Fruit fly (Drosophila melanogaster): Measurements from ENCODE around the gene cindr.
A peak's percentile ranks its signal among the peaks of the same experiment; 100 is the strongest.

The cindr gene

DNA sequence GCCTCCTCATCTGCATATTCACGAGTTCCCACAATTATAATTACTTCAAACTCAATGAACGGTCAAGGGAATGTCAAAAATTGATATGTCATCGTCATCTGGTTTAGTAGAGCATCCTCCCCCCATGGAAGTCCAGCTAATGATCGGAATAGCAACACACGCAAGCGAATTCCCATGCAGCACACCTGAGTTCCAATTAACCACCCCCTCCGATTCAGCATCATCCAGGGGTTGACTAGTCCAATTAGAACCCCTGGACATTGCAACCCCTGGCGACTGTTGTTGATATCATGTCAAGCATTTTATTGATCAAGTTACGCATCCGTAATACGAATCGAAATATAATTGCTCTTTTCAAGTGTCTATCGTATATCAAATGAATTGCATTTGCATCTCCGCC, 42.0 kb downstream of the cindr start:
- TF ChIP-seq CG8632 (GFP tag; optimal IDR thresholded peaks at IDR 0.05) (no peak), CG4318 (GFP tag; optimal IDR thresholded peaks at IDR 0.05) (no peak), OdsH (GFP tag; optimal IDR thresholded peaks at IDR 0.05) (no peak), CG6276 (GFP tag; optimal IDR thresholded peaks at IDR 0.05) (no peak), dsx (GFP tag; optimal IDR thresholded peaks at IDR 0.05; ENCODE audit: poor library complexity, severe bottlenecking) (no peak), Ets96B (tag; optimal IDR thresholded peaks at IDR 0.05) (no peak), CG32006 (GFP tag; optimal IDR thresholded peaks at IDR 0.05) (no peak), Gug (GFP tag; IDR thresholded peaks at IDR 0.05) (no peak), Sox102F (GFP tag; optimal IDR thresholded peaks at IDR 0.05) (no peak), Ets21C (GFP tag; optimal IDR thresholded peaks at IDR 0.05) (no peak), achi (GFP tag; optimal IDR thresholded peaks at IDR 0.05) (no peak), CG7368 (GFP tag; optimal IDR thresholded peaks at IDR 0.05) (no peak), spab (GFP tag; optimal IDR thresholded peaks at IDR 0.05) (no peak)

DNA sequence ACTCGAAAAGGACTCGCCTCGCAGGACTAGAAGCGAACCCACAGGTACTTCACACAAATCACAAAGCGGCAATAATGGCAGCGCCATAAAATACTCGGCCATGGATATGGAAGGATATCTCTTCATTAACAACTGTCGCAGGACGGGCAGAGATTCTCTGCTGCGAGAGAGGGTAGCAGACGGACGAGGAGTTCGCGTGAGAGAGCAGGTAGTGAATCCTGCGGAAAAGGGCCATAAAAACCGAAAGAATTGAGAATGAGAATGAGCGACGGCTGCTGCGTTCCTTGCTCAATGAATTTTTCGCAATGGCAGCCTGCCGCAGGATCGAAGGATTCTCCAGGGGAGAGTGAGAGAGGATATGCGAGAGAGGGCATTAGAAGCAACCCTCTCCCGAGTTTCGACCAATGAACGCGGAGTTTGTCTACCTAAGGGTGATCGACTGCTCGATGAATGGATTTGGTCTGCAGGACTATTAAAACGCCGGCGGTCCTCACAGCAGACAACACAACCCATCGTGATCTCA, 43.5 kb downstream of the cindr start, which contains the start of gene tll:
tll (plus strand) TSS at position 473 of the 523 bp plus-strand sequence.
- no peak for TF ChIP-seq topi (GFP tag; optimal IDR thresholded peaks at IDR 0.05)
- TF ChIP-seq fd59A (GFP tag; optimal IDR thresholded peaks at IDR 0.05): no peak
- no peak for TF ChIP-seq net (GFP tag; optimal IDR thresholded peaks at IDR 0.05)
- TF ChIP-seq CG3032 (tag; optimal IDR thresholded peaks at IDR 0.05): no peak
- no peak for TF ChIP-seq OdsH (GFP tag; optimal IDR thresholded peaks at IDR 0.05)

dm6 chr3R:30855176-30855575, 46.8 kb downstream of the cindr start:
- TF ChIP-seq vri (GFP tag; optimal IDR thresholded peaks at IDR 0.05) (no peak), Smox (GFP tag; optimal IDR thresholded peaks at IDR 0.05) (no peak), Met (GFP tag; optimal IDR thresholded peaks at IDR 0.05) (no peak), CG11762 (GFP tag; optimal IDR thresholded peaks at IDR 0.05; ENCODE audit: insufficient read depth) (no peak)

- TF ChIP-seq CG1621 (tag; optimal IDR thresholded peaks at IDR 0.05): no peak
- no peak for TF ChIP-seq net (GFP tag; optimal IDR thresholded peaks at IDR 0.05)
- TF ChIP-seq CG10631 (GFP tag; optimal IDR thresholded peaks at IDR 0.05): no peak
- TF ChIP-seq Lpt (GFP tag; optimal IDR thresholded peaks at IDR 0.05): no peak
- TF ChIP-seq Ets21C (GFP tag; optimal IDR thresholded peaks at IDR 0.05): no peak
Measured at dm6 chr3R:30856596-30856995, 48.2 kb downstream of the cindr start.

dm6 chr3R:30859901-30860560, 51.6 kb downstream of the cindr start:
- TF ChIP-seq CG10669 (GFP tag; optimal IDR thresholded peaks at IDR 0.05) (peak; percentile 8), dac (GFP tag; optimal IDR thresholded peaks at IDR 0.05) (no peak), svp (GFP tag) (peak; percentile 49)

- no peak for TF ChIP-seq CG7368 (GFP tag; optimal IDR thresholded peaks at IDR 0.05)
- TF ChIP-seq ss (GFP tag; optimal IDR thresholded peaks at IDR 0.05): peak; percentile 16 to 49
Measured at dm6 chr3R:30860561-30860928, 52.1 kb downstream of the cindr start.

- TF ChIP-seq eg (GFP tag; IDR thresholded peaks at IDR 0.05): peak; percentile 32; the same call in 1 of the 3 replicates
- no peak for TF ChIP-seq Sox102F (GFP tag; optimal IDR thresholded peaks at IDR 0.05)
- TF ChIP-seq CG9139 (GFP tag; optimal IDR thresholded peaks at IDR 0.05): no peak
- TF ChIP-seq Eip78C (GFP tag): peak; percentile 60
Measured at dm6 chr3R:30862471-30862870, 54.1 kb downstream of the cindr start.
